Fruit fly (Drosophila melanogaster) S2 (cell line): ENCODE measurements around the gene SCaMC.

Experiments used
- CG8478 ChIP-seq: fragments of >200 bp; optimal IDR thresholded peaks from 2 replicates; lab custom pipeline; 2018
- CTCF ChIP-seq, 2 experiments: fragments of >200 bp; optimal IDR thresholded peaks; 2 replicates each; lab custom pipeline; 2018

- TF ChIP-seq CG8478 (lab: Kevin White, UChicago): no peak
- no peak for TF ChIP-seq CTCF (optimal IDR thresholded peaks at IDR 0.05; lab: Kevin White, UChicago)
Measured at dm6 chr3L:12387898-12388297, 26.7 kb downstream of the SCaMC start.
